Worm (Caenorhabditis elegans): ENCODE data around the gene Y55F3AM.11.

DNA sequence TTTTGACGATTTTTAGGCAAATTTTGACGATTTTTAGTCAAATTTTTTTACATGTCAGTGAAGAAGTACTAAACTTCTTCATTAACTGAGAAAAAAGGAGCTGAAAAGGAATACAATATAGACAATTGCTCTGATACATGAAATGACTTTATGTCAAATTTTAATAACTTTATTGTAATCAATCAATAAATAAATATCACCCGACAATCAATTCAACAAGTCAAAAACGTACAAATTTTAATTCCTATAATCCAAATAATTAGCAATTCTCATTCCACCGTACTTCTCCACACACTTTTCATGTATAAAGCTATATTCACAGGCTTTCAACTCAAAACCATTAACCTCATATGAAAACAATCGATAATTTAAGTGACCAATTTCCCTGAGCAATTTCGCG lies 5.7 kb downstream of the Y55F3AM.11 start:
- no peak for TF ChIP-seq him-1 (tag; optimal IDR thresholded peaks at IDR 0.05)
- TF ChIP-seq W03F9.2 (tag; optimal IDR thresholded peaks at IDR 0.05) = no peak

All from whole organism, L4/young adult.